Fruit fly (Drosophila melanogaster): ENCODE data around the gene amrt.
A peak's percentile ranks its signal among the peaks of the same experiment; 100 is the strongest.

amrt gene

DNA sequence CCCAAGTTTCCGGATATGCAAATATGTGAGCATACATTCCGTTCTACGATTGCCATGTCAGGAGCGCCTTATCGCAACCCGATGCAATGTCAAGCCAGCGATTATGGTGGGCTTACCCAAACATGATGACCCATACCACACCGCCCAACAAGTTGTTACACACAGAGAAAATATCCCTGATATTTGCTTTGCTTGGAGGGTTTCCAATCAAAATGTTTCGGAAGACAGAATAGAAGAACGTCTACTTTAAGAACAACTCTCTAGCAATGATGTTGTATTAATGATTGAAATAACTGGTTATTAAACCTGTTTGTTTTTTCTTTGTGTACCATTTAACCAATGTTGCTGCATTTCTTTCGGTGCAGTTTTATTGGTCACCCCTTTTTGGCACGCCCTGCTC is 18.4 kb downstream of the amrt start:
- TF ChIP-seq fd59A (GFP tag; optimal IDR thresholded peaks at IDR 0.05), result no peak
- TF ChIP-seq CG1621 (tag; optimal IDR thresholded peaks at IDR 0.05), result no peak
- TF ChIP-seq CG6163 (GFP tag; IDR thresholded peaks at IDR 0.05), result no peak; the same call in 2 of the 3 replicates
- TF ChIP-seq Smox (GFP tag; optimal IDR thresholded peaks at IDR 0.05), result no peak
- TF ChIP-seq Ets21C (GFP tag; optimal IDR thresholded peaks at IDR 0.05), result peak; percentile 7
- peak; percentile 4 for TF ChIP-seq CG6792 (GFP tag; optimal IDR thresholded peaks at IDR 0.05)
- no peak for TF ChIP-seq Met (GFP tag; optimal IDR thresholded peaks at IDR 0.05)
- TF ChIP-seq CG11762 (GFP tag; optimal IDR thresholded peaks at IDR 0.05; ENCODE audit: insufficient read depth), result no peak
- TF ChIP-seq CG9139 (GFP tag; optimal IDR thresholded peaks at IDR 0.05), result no peak
- no peak for TF ChIP-seq achi (GFP tag; optimal IDR thresholded peaks at IDR 0.05)
- no peak for TF ChIP-seq Sox15 (GFP tag; optimal IDR thresholded peaks at IDR 0.05)
- TF ChIP-seq CG4318 (GFP tag; optimal IDR thresholded peaks at IDR 0.05), result no peak
- TF ChIP-seq Sox102F (GFP tag; optimal IDR thresholded peaks at IDR 0.05), result peak; percentile 22
- TF ChIP-seq Blimp-1 (GFP tag; optimal IDR thresholded peaks at IDR 0.05), result no peak
- TF ChIP-seq CG16779 (tag; optimal IDR thresholded peaks at IDR 0.05), result no peak
- TF ChIP-seq cyc (GFP tag; optimal IDR thresholded peaks at IDR 0.05), result peak; percentile 26
- TF ChIP-seq CG10631 (GFP tag; optimal IDR thresholded peaks at IDR 0.05), result peak; percentile 6
- TF ChIP-seq CG32006 (GFP tag; optimal IDR thresholded peaks at IDR 0.05), result no peak
- no peak for TF ChIP-seq topi (GFP tag; optimal IDR thresholded peaks at IDR 0.05)
- TF ChIP-seq CG31627 (GFP tag; optimal IDR thresholded peaks at IDR 0.05), result peak; percentile 24
- TF ChIP-seq esn (GFP tag; optimal IDR thresholded peaks at IDR 0.05), result peak; percentile 40
- no peak for TF ChIP-seq CG6854 (GFP tag; optimal IDR thresholded peaks at IDR 0.05)
- TF ChIP-seq Sox14 (GFP tag; optimal IDR thresholded peaks at IDR 0.05), result peak; percentile 12
- TF ChIP-seq net (GFP tag; optimal IDR thresholded peaks at IDR 0.05), result peak; percentile 12
- no peak for TF ChIP-seq CG8632 (GFP tag; optimal IDR thresholded peaks at IDR 0.05)
- TF ChIP-seq lz (GFP tag; optimal IDR thresholded peaks at IDR 0.05), result peak; percentile 14
- TF ChIP-seq Hr38 (GFP tag; optimal IDR thresholded peaks at IDR 0.05), result no peak
- TF ChIP-seq svp (GFP tag), result peak; percentile 71
- peak; percentile 63 for TF ChIP-seq Eip78C (GFP tag)
- no peak for TF ChIP-seq eg (GFP tag; IDR thresholded peaks at IDR 0.05)
- TF ChIP-seq Hr4 (GFP tag; optimal IDR thresholded peaks at IDR 0.05), result no peak
- TF ChIP-seq CG34406 (GFP tag; optimal IDR thresholded peaks at IDR 0.05), result peak; percentile 6
- TF ChIP-seq pdm3 (GFP tag; optimal IDR thresholded peaks at IDR 0.05), result no peak
- TF ChIP-seq Hr39 (GFP tag; optimal IDR thresholded peaks at IDR 0.05), result peak; percentile 24
- TF ChIP-seq acj6 (GFP tag; optimal IDR thresholded peaks at IDR 0.05), result peak; percentile 11
- no peak for TF ChIP-seq ss (GFP tag; optimal IDR thresholded peaks at IDR 0.05)

DNA sequence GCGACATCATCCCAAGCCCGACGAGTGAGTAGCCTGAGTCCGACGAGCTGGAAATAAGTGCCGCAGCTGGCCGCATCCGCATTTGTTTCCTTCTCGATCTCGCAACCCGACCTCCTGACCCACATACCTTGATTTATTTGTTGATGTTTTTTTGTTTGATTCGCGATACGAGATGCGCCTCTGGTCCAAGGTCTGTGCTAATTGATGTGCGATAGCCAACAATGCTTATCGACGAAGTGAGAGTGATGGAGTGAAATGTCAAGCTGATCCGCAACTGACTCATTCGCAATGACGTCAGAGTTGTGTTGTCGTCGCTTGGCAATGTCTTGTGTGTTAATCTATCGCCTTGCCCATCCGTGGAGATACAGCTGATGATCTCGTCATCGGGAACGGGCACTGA is 22.1 kb downstream of the amrt start:
- TF ChIP-seq CG9139 (GFP tag; optimal IDR thresholded peaks at IDR 0.05) (no peak), svp (GFP tag) (peak; percentile 95)

DNA sequence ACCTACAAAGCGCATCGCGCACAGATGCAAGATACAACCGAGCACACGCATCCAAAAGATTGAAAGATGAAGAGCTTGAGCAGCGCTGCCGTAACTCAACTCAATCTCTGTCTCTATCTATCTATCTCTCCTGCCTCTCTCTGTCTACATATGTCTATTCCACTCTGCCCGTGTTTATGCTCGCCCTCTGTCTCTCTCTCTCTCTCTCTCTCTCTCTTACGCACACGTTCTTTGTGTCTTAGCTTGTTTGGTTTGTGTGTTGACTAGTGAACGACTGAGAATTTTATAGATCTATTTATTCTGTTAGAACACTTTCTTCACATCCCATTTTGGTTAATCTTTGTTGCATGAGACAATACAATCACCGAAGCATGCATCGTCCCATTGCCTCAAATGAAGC is 23.3 kb downstream of the amrt start:
- TF ChIP-seq fkh (GFP tag; optimal IDR thresholded peaks at IDR 0.05), result peak; percentile 83
- no peak for TF ChIP-seq CG15336 (GFP tag; IDR thresholded peaks at IDR 0.05)
- TF ChIP-seq fd59A (GFP tag; optimal IDR thresholded peaks at IDR 0.05), result no peak

DNA sequence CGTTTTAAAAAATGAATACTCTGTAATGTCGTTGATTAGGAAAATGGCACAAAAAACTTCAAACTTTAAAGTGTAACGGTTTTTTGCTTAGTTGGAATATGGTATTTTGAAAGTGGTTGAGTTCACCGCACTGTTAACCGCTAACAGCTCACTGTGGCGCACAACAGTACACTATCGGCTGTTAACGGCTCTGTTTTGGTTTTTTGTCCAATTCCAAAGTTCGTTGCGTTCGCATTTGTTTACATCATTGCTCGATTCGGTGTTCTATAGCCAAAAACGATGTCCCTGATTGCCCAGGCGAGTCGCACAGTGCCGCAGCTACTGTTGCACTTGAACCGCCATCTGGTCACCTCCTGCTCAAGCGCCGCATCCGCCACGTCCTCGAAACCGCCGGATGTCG is 29.2 kb downstream of the amrt start, which contains the start of gene CG11095:
Gene CG11095, plus strand, starts transcription at position 205 of the 400 bp plus-strand sequence.
- TF ChIP-seq dac (GFP tag; optimal IDR thresholded peaks at IDR 0.05) (no peak), CG9139 (GFP tag; optimal IDR thresholded peaks at IDR 0.05) (peak; percentile 44), CG1621 (tag; optimal IDR thresholded peaks at IDR 0.05) (peak; percentile 44), CG6276 (GFP tag; optimal IDR thresholded peaks at IDR 0.05) (peak; percentile 68), achi (GFP tag; optimal IDR thresholded peaks at IDR 0.05) (peak; percentile 43), esn (GFP tag; optimal IDR thresholded peaks at IDR 0.05) (no peak), CG8119 (GFP tag; IDR thresholded peaks at IDR 0.05) (peak; percentile 23; the same call in 1 of the 3 replicates), eg (GFP tag; IDR thresholded peaks at IDR 0.05) (peak; percentile 53; the same call in 1 of the 3 replicates), CG6854 (GFP tag; optimal IDR thresholded peaks at IDR 0.05) (peak; percentile 10)

Data from whole organism, prepupa.